Worm (Caenorhabditis elegans): ENCODE data around the gene nspf-3.

The nspf-3 gene

ce11 chrII:2690080-2690479, at the start of gene nspf-3:
Gene nspf-3 (minus strand): TSS chrII:2690180.
- no peak for TF ChIP-seq W03F9.2 (tag; optimal IDR thresholded peaks at IDR 0.05)
- no peak for TF ChIP-seq him-1 (tag; optimal IDR thresholded peaks at IDR 0.05)

ce11 chrII:2739619-2740018, 49.6 kb upstream of the nspf-3 start, which contains the start of gene T05A8.6:
Gene T05A8.6 (minus strand): TSS chrII:2739719.
- no peak for TF ChIP-seq W03F9.2 (tag; optimal IDR thresholded peaks at IDR 0.05)
- TF ChIP-seq dao-5 (tag; optimal IDR thresholded peaks at IDR 0.05) = no peak
- no peak for TF ChIP-seq him-1 (tag; optimal IDR thresholded peaks at IDR 0.05)

ce11 chrII:2736938-2737337, 47.0 kb upstream of the nspf-3 start:
- TF ChIP-seq him-1 (tag; optimal IDR thresholded peaks at IDR 0.05) = no peak
- TF ChIP-seq dao-5 (tag; optimal IDR thresholded peaks at IDR 0.05) = no peak
- TF ChIP-seq W03F9.2 (tag; optimal IDR thresholded peaks at IDR 0.05) = no peak

- no peak for TF ChIP-seq dao-5 (tag; optimal IDR thresholded peaks at IDR 0.05)
- TF ChIP-seq W03F9.2 (tag; optimal IDR thresholded peaks at IDR 0.05) = no peak
- TF ChIP-seq him-1 (tag; optimal IDR thresholded peaks at IDR 0.05) = no peak
Observed at ce11 chrII:2736156-2736728, 46.3 kb upstream of the nspf-3 start, which contains the start of gene T05A8.8. Gene T05A8.8 (plus strand): TSS chrII:2736678.

- TF ChIP-seq him-1 (tag; optimal IDR thresholded peaks at IDR 0.05) (no peak), W03F9.2 (tag; optimal IDR thresholded peaks at IDR 0.05) (no peak), dao-5 (tag; optimal IDR thresholded peaks at IDR 0.05) (no peak)
Observed at ce11 chrII:2735644-2736043, 45.7 kb upstream of the nspf-3 start.

- no peak for TF ChIP-seq W03F9.2 (tag; optimal IDR thresholded peaks at IDR 0.05)
Observed at ce11 chrII:2735192-2735591, 45.2 kb upstream of the nspf-3 start, which contains the start of gene wdr-31. Gene wdr-31 (minus strand): TSS chrII:2735292.

- TF ChIP-seq dao-5 (tag; optimal IDR thresholded peaks at IDR 0.05) (no peak), him-1 (tag; optimal IDR thresholded peaks at IDR 0.05) (no peak), W03F9.2 (tag; optimal IDR thresholded peaks at IDR 0.05) (no peak)
Observed at ce11 chrII:2734735-2735134, 44.8 kb upstream of the nspf-3 start.

ce11 chrII:2734266-2734665, 44.3 kb upstream of the nspf-3 start:
- TF ChIP-seq him-1 (tag; optimal IDR thresholded peaks at IDR 0.05) = no peak
- TF ChIP-seq W03F9.2 (tag; optimal IDR thresholded peaks at IDR 0.05) = no peak

ce11 chrII:2730647-2731046, 40.7 kb upstream of the nspf-3 start:
- TF ChIP-seq him-1 (tag; optimal IDR thresholded peaks at IDR 0.05) = no peak
- TF ChIP-seq W03F9.2 (tag; optimal IDR thresholded peaks at IDR 0.05) = no peak
- TF ChIP-seq dao-5 (tag; optimal IDR thresholded peaks at IDR 0.05) = no peak

- TF ChIP-seq him-1 (tag; optimal IDR thresholded peaks at IDR 0.05) = no peak
- TF ChIP-seq W03F9.2 (tag; optimal IDR thresholded peaks at IDR 0.05) = no peak
- TF ChIP-seq dao-5 (tag; optimal IDR thresholded peaks at IDR 0.05) = no peak
Observed at ce11 chrII:2726774-2727173, 36.8 kb upstream of the nspf-3 start.

- TF ChIP-seq W03F9.2 (tag; optimal IDR thresholded peaks at IDR 0.05) = no peak
- no peak for TF ChIP-seq dao-5 (tag; optimal IDR thresholded peaks at IDR 0.05)
- TF ChIP-seq him-1 (tag; optimal IDR thresholded peaks at IDR 0.05) = no peak
Observed at ce11 chrII:2725561-2725960, 35.6 kb upstream of the nspf-3 start, which contains the start of the genes T05A8.11 and nep-2. Gene T05A8.11 (minus strand): TSS chrII:2725661. Gene nep-2 (minus strand): TSS chrII:2725752.

ce11 chrII:2721992-2722391, 32.0 kb upstream of the nspf-3 start:
- no peak for TF ChIP-seq him-1 (tag; optimal IDR thresholded peaks at IDR 0.05)
- TF ChIP-seq dao-5 (tag; optimal IDR thresholded peaks at IDR 0.05) = no peak
- no peak for TF ChIP-seq W03F9.2 (tag; optimal IDR thresholded peaks at IDR 0.05)

ce11 chrII:2719212-2719611, 29.2 kb upstream of the nspf-3 start:
- TF ChIP-seq W03F9.2 (tag; optimal IDR thresholded peaks at IDR 0.05) (no peak), dao-5 (tag; optimal IDR thresholded peaks at IDR 0.05) (no peak), him-1 (tag; optimal IDR thresholded peaks at IDR 0.05) (no peak)

- no peak for TF ChIP-seq W03F9.2 (tag; optimal IDR thresholded peaks at IDR 0.05)
- no peak for TF ChIP-seq him-1 (tag; optimal IDR thresholded peaks at IDR 0.05)
- no peak for TF ChIP-seq dao-5 (tag; optimal IDR thresholded peaks at IDR 0.05)
Observed at ce11 chrII:2717335-2717734, 27.4 kb upstream of the nspf-3 start, which contains the start of gene T05A8.3. Gene T05A8.3 (minus strand): TSS chrII:2717435.

ce11 chrII:2710919-2711318, 20.9 kb upstream of the nspf-3 start, which contains the start of gene T05A8.2:
Gene T05A8.2 (minus strand): TSS chrII:2711019.
- TF ChIP-seq him-1 (tag; optimal IDR thresholded peaks at IDR 0.05) = no peak

All from whole organism, L4/young adult.